Worm (Caenorhabditis elegans) whole organism, L1 larva: ENCODE data around the gene Y53G8AL.1.

Experiments used
- ama-1 ChIP-seq: fragments of 150-350 bp; optimal IDR thresholded peaks from 2 replicates; lab custom pipeline; 2014
- fos-1 ChIP-seq: fragments of 150-350 bp; optimal IDR thresholded peaks from 2 replicates; lab custom pipeline; 2014; ENCODE audit warnings: missing biosample characterization, missing genetic modification characterization
- hlh-17 ChIP-seq: fragments of 200-800 bp; sonication (Bioruptor generic); optimal IDR thresholded peaks from 2 replicates; lab custom pipeline; 2018; ENCODE audit warnings: missing genetic modification characterization, mild to moderate bottlenecking, missing compliant biosample characterization, moderate library complexity, borderline replicate concordance
- jun-1 ChIP-seq: fragments of 150-350 bp; optimal IDR thresholded peaks from 2 replicates; lab custom pipeline; 2014; ENCODE audit warnings: missing biosample characterization, missing genetic modification reagents, missing genetic modification characterization
- lsy-2 ChIP-seq, 2 experiments: fragments of 150-350 bp; optimal IDR thresholded peaks; 2 replicates each; lab custom pipeline; 2014; ENCODE audit warnings: missing biosample characterization in 2 of 2, missing genetic modification characterization in 2 of 2
- nhr-237 ChIP-seq: fragments of 150-350 bp; optimal IDR thresholded peaks from 2 replicates; lab custom pipeline; 2014; ENCODE audit warnings: missing biosample characterization, missing genetic modification characterization
- snu-23 ChIP-seq: sonication (generic microtip); optimal IDR thresholded peaks from 2 replicates; lab custom pipeline; 2016; ENCODE audit warnings: missing genetic modification characterization, missing compliant biosample characterization
- zag-1 ChIP-seq: fragments of 150-350 bp; optimal IDR thresholded peaks from 2 replicates; lab custom pipeline; 2014; ENCODE audit warnings: missing biosample characterization, missing genetic modification characterization

ce11 chrIII:3191195-3191594, 41.7 kb upstream of the Y53G8AL.1 start, which contains the start of gene R148.8:
- TF ChIP-seq snu-23 (GFP tag; lab: Kevin White, UChicago) (no peak), jun-1 (no peak), ama-1 (lab: Kevin White, UChicago) (no peak), lsy-2 (tag; optimal IDR thresholded peaks at IDR 0.05; lab: Kevin White, UChicago) (no peak), hlh-17 (no peak), zag-1 (no peak), nhr-237 (no peak), fos-1 (tag; lab: Kevin White, UChicago) (no peak)
